Worm (Caenorhabditis elegans): Measurements from ENCODE around the gene npr-35.

Gene npr-35

DNA sequence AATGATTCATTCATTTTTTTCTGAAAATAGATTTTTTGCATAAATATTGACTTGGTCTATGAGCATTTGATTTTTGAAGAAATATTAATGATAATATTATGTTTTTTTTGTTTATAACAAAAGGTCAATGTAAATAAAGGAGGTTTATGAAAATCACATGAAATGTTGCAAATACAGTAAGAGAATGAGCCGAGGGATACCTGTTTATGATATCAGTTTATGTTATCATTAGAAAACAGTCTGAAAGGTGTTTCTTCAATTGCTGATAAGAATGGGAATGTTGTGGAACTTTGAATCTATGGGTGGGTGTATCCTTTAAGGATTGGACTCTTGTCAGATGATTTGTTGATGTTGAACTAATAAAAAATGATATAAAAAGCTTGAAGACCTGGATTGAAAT is 9.5 kb upstream of the npr-35 start:
- TF ChIP-seq unc-130 (tag; optimal IDR thresholded peaks at IDR 0.05) (no peak), fkh-4 (tag; optimal IDR thresholded peaks at IDR 0.05; ENCODE audit: borderline replicate concordance) (no peak), lin-35 (GFP tag; optimal IDR thresholded peaks at IDR 0.05) (no peak), fos-1 (tag; optimal IDR thresholded peaks at IDR 0.05) (no peak), irx-1 (tag; optimal IDR thresholded peaks at IDR 0.05) (no peak), Y116A8C.19 (tag; optimal IDR thresholded peaks at IDR 0.05; ENCODE audit: borderline replicate concordance) (no peak), nhr-77 (tag; optimal IDR thresholded peaks at IDR 0.05) (no peak), nhr-12 (tag; optimal IDR thresholded peaks at IDR 0.05) (no peak), pqm-1 (tag; optimal IDR thresholded peaks at IDR 0.05) (no peak), sup-37 (GFP tag; optimal IDR thresholded peaks at IDR 0.05) (no peak), unc-86 (tag; optimal IDR thresholded peaks at IDR 0.05) (no peak), skn-1 (tag; optimal IDR thresholded peaks at IDR 0.05) (no peak), ets-5 (GFP tag; IDR thresholded peaks at IDR 0.05) (no peak), nhr-90 (tag; optimal IDR thresholded peaks at IDR 0.05; ENCODE audit: poor library complexity) (no peak), C04F5.9 (tag; optimal IDR thresholded peaks at IDR 0.05) (no peak), ceh-88 (GFP tag; IDR thresholded peaks at IDR 0.05) (no peak), lsy-2 (tag; optimal IDR thresholded peaks at IDR 0.05) (no peak), lir-3 (tag; optimal IDR thresholded peaks at IDR 0.05; ENCODE audit: poor library complexity) (no peak), ceh-90 (tag; optimal IDR thresholded peaks at IDR 0.05) (no peak)

DNA sequence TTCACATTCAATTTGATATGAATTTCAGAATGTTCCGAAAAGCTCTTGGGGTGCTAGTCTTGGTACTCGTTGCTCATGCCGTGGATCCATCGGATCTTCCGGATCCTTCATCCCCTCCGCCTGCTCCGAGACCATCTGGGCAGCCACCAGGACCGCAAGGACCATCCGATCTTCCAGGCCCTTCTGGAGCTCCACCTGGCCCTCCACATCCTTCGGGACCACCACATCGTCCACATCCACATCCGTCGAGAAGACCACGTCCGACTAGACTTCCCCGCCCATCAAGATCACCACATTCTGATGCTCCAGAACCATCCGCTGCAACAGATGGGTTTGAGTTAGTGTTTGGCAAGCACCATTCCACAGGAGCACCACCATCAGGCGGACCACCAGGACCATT is 9.0 kb upstream of the npr-35 start, which contains the start of gene clx-1:
TSS of gene clx-1 (plus strand) at position 30 of the 400 bp plus-strand sequence.
- TF ChIP-seq grh-1 (GFP tag; IDR thresholded peaks at IDR 0.05) (no peak), egl-13 (tag; optimal IDR thresholded peaks at IDR 0.05) (no peak), nhr-28 (tag; optimal IDR thresholded peaks at IDR 0.05) (no peak), ces-1 (GFP tag; optimal IDR thresholded peaks at IDR 0.05) (no peak), fkh-4 (tag; optimal IDR thresholded peaks at IDR 0.05; ENCODE audit: borderline replicate concordance) (no peak), alr-1 (tag; optimal IDR thresholded peaks at IDR 0.05; ENCODE audit: borderline replicate concordance) (no peak), F16B12.6 (tag; optimal IDR thresholded peaks at IDR 0.05) (no peak), ets-5 (GFP tag; IDR thresholded peaks at IDR 0.05) (no peak), ceh-88 (GFP tag; IDR thresholded peaks at IDR 0.05) (no peak), lin-14 (GFP tag; optimal IDR thresholded peaks at IDR 0.05) (no peak), jun-1 (tag; optimal IDR thresholded peaks at IDR 0.05) (no peak), Y116A8C.19 (tag; optimal IDR thresholded peaks at IDR 0.05; ENCODE audit: borderline replicate concordance) (no peak), tbx-2 (tag; optimal IDR thresholded peaks at IDR 0.05) (no peak), mep-1 (tag; optimal IDR thresholded peaks at IDR 0.05) (no peak), ceh-90 (tag; optimal IDR thresholded peaks at IDR 0.05) (no peak), nhr-19 (GFP tag; conservative IDR thresholded peaks at IDR 0.05) (no peak), swsn-7 (tag; optimal IDR thresholded peaks at IDR 0.05) (no peak), efl-1 (optimal IDR thresholded peaks at IDR 0.05) (no peak), efl-1 (GFP tag; optimal IDR thresholded peaks at IDR 0.05 in 1 of 2) (no peak), zag-1 (tag; optimal IDR thresholded peaks at IDR 0.05) (no peak), fos-1 (tag; optimal IDR thresholded peaks at IDR 0.05) (no peak)

DNA sequence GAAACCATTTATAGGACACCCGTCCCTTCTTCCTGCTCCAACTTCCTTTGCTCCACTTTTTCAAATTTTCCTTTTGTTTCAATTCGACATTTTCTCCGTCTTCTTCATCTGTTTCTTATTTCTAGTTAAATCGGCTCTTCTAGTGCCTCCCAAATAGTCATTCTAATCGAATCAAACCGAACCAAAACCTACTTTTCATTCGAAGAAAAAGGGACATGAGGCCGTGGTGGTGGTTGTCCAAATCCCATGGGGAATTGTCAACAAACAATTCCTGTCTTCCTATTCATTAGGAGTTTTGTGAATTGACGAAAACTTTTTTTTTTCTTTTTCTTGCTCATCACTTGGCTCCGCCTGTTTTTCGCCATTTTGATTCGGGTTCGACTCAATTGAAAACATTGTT is 7.0 kb upstream of the npr-35 start:
- TF ChIP-seq lin-14 (GFP tag; optimal IDR thresholded peaks at IDR 0.05): peak; percentile 66
- TF ChIP-seq lin-15B (tag; optimal IDR thresholded peaks at IDR 0.05): no peak
- TF ChIP-seq tbx-2 (tag; optimal IDR thresholded peaks at IDR 0.05): peak; percentile 39

DNA sequence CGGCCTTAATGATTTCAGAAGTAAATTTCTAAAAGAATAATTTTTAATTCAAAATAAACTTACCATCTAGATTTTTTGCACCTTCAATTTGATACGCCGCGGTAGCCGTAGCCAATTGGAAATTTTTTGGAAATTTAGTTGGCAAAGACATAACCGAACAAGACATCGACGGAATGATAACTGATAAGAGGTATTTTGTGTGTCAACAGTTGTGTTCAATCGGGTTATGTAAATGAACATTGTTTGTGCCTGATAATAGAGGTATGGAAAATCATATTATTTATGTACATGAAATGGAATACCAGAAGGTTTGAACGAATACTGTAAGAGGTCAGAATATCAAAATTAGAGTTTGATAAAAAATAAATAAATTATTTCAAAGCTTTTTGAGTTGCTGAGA is 4.2 kb downstream of the npr-35 start, which contains the start of gene klo-1:
TSS of gene klo-1 (minus strand) at position 388 of the 400 bp plus-strand sequence.
- no peak for TF ChIP-seq efl-3 (GFP tag; optimal IDR thresholded peaks at IDR 0.05)
- TF ChIP-seq nhr-11 (tag; optimal IDR thresholded peaks at IDR 0.05): no peak
- no peak for TF ChIP-seq elt-3 (tag; optimal IDR thresholded peaks at IDR 0.05)
- TF ChIP-seq elt-2 (tag; optimal IDR thresholded peaks at IDR 0.05): peak; percentile 49
- TF ChIP-seq isw-1 (GFP tag; IDR thresholded peaks at IDR 0.05): no peak
- no peak for TF ChIP-seq ama-1 (optimal IDR thresholded peaks at IDR 0.05)
- no peak for TF ChIP-seq unc-86 (tag; optimal IDR thresholded peaks at IDR 0.05)

Measured in whole organism, L1 larva.